Worm (Caenorhabditis elegans) whole organism, late embryonic: ENCODE measurements around the gene F28C1.1.

Source experiments
- F13H6.1 ChIP-seq: sonication (generic microtip); optimal IDR thresholded peaks from 2 replicates; lab custom pipeline; 2016; ENCODE audit warnings: missing genetic modification characterization, missing compliant biosample characterization
- ceh-24 ChIP-seq: sonication (generic microtip); optimal IDR thresholded peaks from 2 replicates; lab custom pipeline; 2016; ENCODE audit warnings: mild to moderate bottlenecking, missing genetic modification characterization, missing compliant biosample characterization
- elt-2 ChIP-seq: sonication (generic microtip); optimal IDR thresholded peaks from 2 replicates; lab custom pipeline; 2016; ENCODE audit warnings: missing genetic modification reagents, missing genetic modification characterization, missing compliant biosample characterization
- gmeb-2 ChIP-seq: sonication (generic microtip); optimal IDR thresholded peaks from 2 replicates; lab custom pipeline; 2016; ENCODE audit warnings: missing genetic modification characterization, inconsistent platforms, missing compliant biosample characterization
- hlh-15 ChIP-seq: sonication (generic microtip); optimal IDR thresholded peaks from 2 replicates; lab custom pipeline; 2016; ENCODE audit warnings: missing genetic modification characterization, missing compliant biosample characterization
- mec-3 ChIP-seq: sonication (generic microtip); optimal IDR thresholded peaks from 2 replicates; lab custom pipeline; 2016; ENCODE audit warnings: borderline replicate concordance, missing genetic modification characterization, missing compliant biosample characterization
- pag-3 ChIP-seq: sonication (generic microtip); optimal IDR thresholded peaks from 2 replicates; lab custom pipeline; 2016; ENCODE audit warnings: missing compliant biosample characterization, missing genetic modification characterization, borderline replicate concordance
- pqm-1 ChIP-seq: sonication (generic microtip); optimal IDR thresholded peaks from 2 replicates; lab custom pipeline; 2016; ENCODE audit warnings: missing genetic modification characterization, missing compliant biosample characterization

- no peak for TF ChIP-seq elt-2 (tag; lab: Kevin White, UChicago)
- no peak for TF ChIP-seq gmeb-2 (tag; lab: Kevin White, UChicago)
- no peak for TF ChIP-seq F13H6.1 (tag; lab: Kevin White, UChicago)
- no peak for TF ChIP-seq hlh-15 (tag; lab: Kevin White, UChicago)
- no peak for TF ChIP-seq ceh-24 (tag; lab: Kevin White, UChicago)
- no peak for TF ChIP-seq pqm-1 (tag; lab: Kevin White, UChicago)
- no peak for TF ChIP-seq mec-3 (tag; lab: Kevin White, UChicago)
- no peak for TF ChIP-seq pag-3 (tag; lab: Kevin White, UChicago)
These were observed 6.9 kb upstream of the F28C1.1 start, which contains the start of gene pals-39 for ce11 chrV:12443754-12444153.
